Worm (Caenorhabditis elegans) whole organism, young adult: ENCODE results near the gene srlf-3.

Experiments
- B0019.2 ChIP-seq: fragments of 200-800 bp; sonication (Bioruptor generic); conservative IDR thresholded peaks from 2 replicates; pipeline ENCODE4 v1.3.6; 2022; ENCODE audit warnings: missing genetic modification reagents, missing genetic modification characterization, missing compliant biosample characterization
- B0261.1 ChIP-seq: sonication (generic microtip); optimal IDR thresholded peaks from 2 replicates; lab custom pipeline; 2016; ENCODE audit warnings: mild to moderate bottlenecking, missing genetic modification characterization, moderate library complexity, missing compliant biosample characterization
- C06A6.2 ChIP-seq: fragments of 200-800 bp; sonication (Bioruptor generic); conservative IDR thresholded peaks from 2 replicates; pipeline ENCODE4 v1.3.6; 2022; ENCODE audit warnings: missing genetic modification characterization, missing compliant biosample characterization
- C17E4.6 ChIP-seq: fragments of 200-800 bp; sonication (Bioruptor generic); IDR thresholded peaks from 2 replicates; pipeline ENCODE4 v1.3.6; 2022; ENCODE audit warnings: missing genetic modification reagents, missing genetic modification characterization, missing compliant biosample characterization
- F22D6.2 ChIP-seq: sonication (generic microtip); optimal IDR thresholded peaks from 2 replicates; lab custom pipeline; 2016; ENCODE audit warnings: mild to moderate bottlenecking, missing genetic modification characterization, missing compliant biosample characterization
- F39B2.1 ChIP-seq: fragments of 200-800 bp; sonication (Bioruptor generic); IDR thresholded peaks from 2 replicates; pipeline ENCODE4 v1.3.6; 2022; ENCODE audit warnings: missing genetic modification reagents, missing genetic modification characterization, missing compliant biosample characterization
- attf-5 ChIP-seq: fragments of 200-800 bp; sonication (Bioruptor generic); optimal IDR thresholded peaks from 2 replicates; lab custom pipeline; 2018; ENCODE audit warnings: mild to moderate bottlenecking, missing genetic modification characterization, missing compliant biosample characterization
- cebp-1 ChIP-seq, 2 experiments: fragments of 200-800 bp in 1 of 2; sonication (Bioruptor generic) in 1 of 2; sonication (generic microtip) in 1 of 2; IDR thresholded peaks in 1 of 2; optimal IDR thresholded peaks in 1 of 2; 2 replicates each; pipeline versions ENCODE4 v1.3.6 to Lab custom; 2017 to 2022; ENCODE audit warnings: missing compliant biosample characterization in 2 of 2, missing genetic modification characterization in 2 of 2, mild to moderate bottlenecking in 1 of 2, missing genetic modification reagents in 1 of 2, moderate library complexity in 1 of 2
- cebp-2 ChIP-seq: fragments of 200-800 bp; sonication (Bioruptor generic); IDR thresholded peaks from 2 replicates; pipeline ENCODE4 v1.3.6; 2022; ENCODE audit warnings: missing genetic modification characterization, missing compliant biosample characterization
- ceh-27 ChIP-seq: fragments of 200-800 bp; sonication (Bioruptor generic); optimal IDR thresholded peaks from 2 replicates; lab custom pipeline; 2018; ENCODE audit warnings: mild to moderate bottlenecking, missing genetic modification characterization, moderate library complexity, missing compliant biosample characterization
- dox-1 ChIP-seq: fragments of 200-800 bp; sonication (Bioruptor generic); IDR thresholded peaks from 2 replicates; pipeline ENCODE4 v1.3.6; 2022; ENCODE audit warnings: missing genetic modification reagents, missing genetic modification characterization, missing compliant biosample characterization
- egl-44 ChIP-seq: fragments of 200-800 bp; sonication (Bioruptor generic); IDR thresholded peaks from 2 replicates; pipeline ENCODE4 v1.3.6; 2022; ENCODE audit warnings: missing genetic modification reagents, missing genetic modification characterization, missing compliant biosample characterization
- let-607 ChIP-seq, 2 experiments: fragments of 200-800 bp in 1 of 2; sonication (Bioruptor generic) in 1 of 2; sonication (generic microtip) in 1 of 2; optimal IDR thresholded peaks; 2 replicates each; lab custom pipeline; 2016 to 2018; ENCODE audit warnings: mild to moderate bottlenecking in 2 of 2, missing compliant biosample characterization in 2 of 2, missing genetic modification characterization in 2 of 2, moderate library complexity in 2 of 2, missing genotype in 1 of 2
- lir-1 ChIP-seq: fragments of 200-800 bp; sonication (Bioruptor generic); conservative IDR thresholded peaks from 2 replicates; pipeline ENCODE4 v1.3.6; 2022; ENCODE audit warnings: missing genetic modification reagents, missing genetic modification characterization, missing compliant biosample characterization
- nhr-90 ChIP-seq: sonication (generic microtip); optimal IDR thresholded peaks from 2 replicates; lab custom pipeline; 2016; ENCODE audit warnings: missing genotype, mild to moderate bottlenecking, missing genetic modification characterization, missing compliant biosample characterization
- tlf-1 ChIP-seq: fragments of 200-800 bp; sonication (Bioruptor generic); optimal IDR thresholded peaks from 2 replicates; lab custom pipeline; 2018; ENCODE audit warnings: mild to moderate bottlenecking, missing genetic modification characterization, missing compliant biosample characterization
- unc-130 ChIP-seq: sonication (generic microtip); optimal IDR thresholded peaks from 2 replicates; lab custom pipeline; 2016; ENCODE audit warnings: missing genetic modification reagents, missing genetic modification characterization, missing compliant biosample characterization
- unc-62 ChIP-seq: fragments of 150-350 bp; optimal IDR thresholded peaks from 2 replicates; lab custom pipeline; 2014; ENCODE audit warnings: missing biosample characterization, missing genetic modification reagents, missing genetic modification characterization

The srlf-3 gene

DNA sequence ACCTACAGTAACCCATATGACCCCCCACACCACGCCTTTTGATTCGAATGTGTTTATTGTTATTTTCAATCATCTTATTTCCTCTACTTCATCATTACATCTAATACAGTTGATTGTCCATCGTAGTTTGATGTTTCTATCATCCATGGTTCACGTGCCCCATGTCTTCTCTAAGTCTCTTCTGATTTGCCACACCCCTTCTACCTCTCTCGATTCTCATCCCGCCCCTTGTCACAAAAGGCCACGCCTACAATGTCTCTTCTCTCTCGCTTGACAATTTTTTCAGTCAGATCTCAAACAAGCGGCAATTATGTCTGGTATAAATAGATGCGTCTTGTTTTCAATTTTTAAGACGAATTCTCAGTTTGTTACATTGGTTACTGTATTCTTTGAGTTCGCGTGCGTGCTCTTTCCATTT, 47.7 kb downstream of the srlf-3 start (continued):
- TF ChIP-seq F22D6.2 (tag; lab: Kevin White, UChicago) (peak; percentile 58), dox-1 (GFP tag; lab: Robert Waterston, UW) (0 out of 2 replicates have a peak, but pooled peaks have one; percentile 17), ceh-27 (GFP tag; lab: Kevin White, UChicago) (peak; percentile 15), tlf-1 (no peak), unc-62 (GFP tag; lab: Kevin White, UChicago) (peak; percentile 39), attf-5 (GFP tag; lab: Kevin White, UChicago) (no peak), cebp-1 (GFP tag; IDR thresholded peaks at IDR 0.05; lab: Robert Waterston, UW) (no peak), cebp-1 (tag; optimal IDR thresholded peaks at IDR 0.05; lab: Kevin White, UChicago) (peak; percentile 47), nhr-90 (tag; lab: Kevin White, UChicago) (no peak)

DNA sequence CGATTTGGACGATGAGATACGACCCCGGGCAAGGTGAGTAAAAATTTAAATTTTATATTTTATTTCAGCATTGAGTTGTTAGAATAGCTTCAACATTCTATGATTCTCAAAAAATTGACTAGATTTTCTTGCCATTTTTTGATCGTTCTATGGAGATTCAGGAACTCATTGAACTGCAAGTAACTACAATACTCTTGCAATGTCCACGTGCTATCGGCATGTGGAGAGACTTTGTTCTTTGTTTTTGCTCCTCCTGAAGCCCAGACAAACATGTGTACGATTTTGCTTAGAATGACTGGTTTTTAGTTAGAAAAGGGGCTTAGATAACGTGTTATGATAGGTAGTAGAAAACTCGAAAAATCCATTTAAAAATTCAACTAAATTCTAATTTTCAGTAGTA, 48.7 kb downstream of the srlf-3 start:
- TF ChIP-seq B0261.1 (tag; lab: Kevin White, UChicago) (no peak), cebp-2 (GFP tag; lab: Robert Waterston, UW) (no peak), F22D6.2 (tag; lab: Kevin White, UChicago) (no peak), lir-1 (no peak), C17E4.6 (GFP tag; lab: Robert Waterston, UW) (no peak), egl-44 (GFP tag; lab: Robert Waterston, UW) (no peak), B0019.2 (GFP tag; lab: Robert Waterston, UW) (no peak), let-607 (tag; optimal IDR thresholded peaks at IDR 0.05; lab: Kevin White, UChicago) (no peak), F39B2.1 (GFP tag; lab: Robert Waterston, UW) (no peak), unc-130 (GFP tag; lab: Kevin White, UChicago) (no peak), C06A6.2 (GFP tag; lab: Robert Waterston, UW) (no peak)
